Worm (Caenorhabditis elegans) whole organism, early embryonic: Measurements from ENCODE around the gene ZK353.9.

ENCODE experiments used
- B0310.2 ChIP-seq: sonication (generic microtip); optimal IDR thresholded peaks from 2 replicates; lab custom pipeline; 2016; ENCODE audit warnings: mild to moderate bottlenecking, missing genetic modification characterization, missing compliant biosample characterization
- F13C5.2 ChIP-seq: sonication (generic microtip); optimal IDR thresholded peaks from 2 replicates; lab custom pipeline; 2017; ENCODE audit warnings: mild to moderate bottlenecking, missing genetic modification characterization, inconsistent platforms, missing compliant biosample characterization
- aly-1 ChIP-seq: sonication (generic microtip); optimal IDR thresholded peaks from 2 replicates; lab custom pipeline; 2016; ENCODE audit warnings: missing genetic modification characterization, missing compliant biosample characterization
- ama-1 ChIP-seq: fragments of 150-350 bp; optimal IDR thresholded peaks from 2 replicates; lab custom pipeline; 2014
- ceh-13 ChIP-seq: fragments of 200-800 bp; sonication (Bioruptor generic); optimal IDR thresholded peaks from 2 replicates; lab custom pipeline; 2018; ENCODE audit warnings: mild to moderate bottlenecking, missing genetic modification characterization, missing compliant biosample characterization
- ceh-36 ChIP-seq: sonication (generic microtip); optimal IDR thresholded peaks from 2 replicates; lab custom pipeline; 2016; ENCODE audit warnings: missing genetic modification characterization, inconsistent platforms, missing compliant biosample characterization
- ets-7 ChIP-seq: sonication (generic microtip); optimal IDR thresholded peaks from 2 replicates; lab custom pipeline; 2016; ENCODE audit warnings: missing genotype, missing genetic modification characterization, missing compliant biosample characterization
- flt-1 ChIP-seq: fragments of 200-800 bp; sonication (Bioruptor generic); IDR thresholded peaks from 2 replicates; pipeline ENCODE4 v1.3.6; 2022; ENCODE audit warnings: missing genetic modification characterization, missing compliant biosample characterization
- hmbx-1 ChIP-seq: sonication (generic microtip); optimal IDR thresholded peaks from 2 replicates; lab custom pipeline; 2016; ENCODE audit warnings: mild to moderate bottlenecking, missing genetic modification characterization, missing compliant biosample characterization
- hmg-4 ChIP-seq: fragments of 200-800 bp; sonication (Bioruptor generic); optimal IDR thresholded peaks from 2 replicates; lab custom pipeline; 2018; ENCODE audit warnings: mild to moderate bottlenecking, missing genetic modification characterization, missing compliant biosample characterization
- hnd-1 ChIP-seq: sonication (generic microtip); optimal IDR thresholded peaks from 2 replicates; lab custom pipeline; 2016; ENCODE audit warnings: missing genetic modification characterization, missing compliant biosample characterization
- pes-1 ChIP-seq: fragments of 200-800 bp; sonication (Bioruptor generic); IDR thresholded peaks from 2 replicates; pipeline ENCODE4 v1.3.6; 2022; ENCODE audit warnings: missing genetic modification reagents, missing genetic modification characterization, missing compliant biosample characterization
- scrt-1 ChIP-seq: fragments of 200-800 bp; sonication (Bioruptor generic); IDR thresholded peaks from 2 replicates; pipeline ENCODE4 v1.3.6; 2022; ENCODE audit warnings: missing genetic modification characterization, missing compliant biosample characterization
- sea-1 ChIP-seq: fragments of 200-800 bp; sonication (Bioruptor generic); conservative IDR thresholded peaks from 2 replicates; pipeline ENCODE4 v1.3.6; 2022; ENCODE audit warnings: missing genetic modification characterization, missing compliant biosample characterization
- tbx-11 ChIP-seq: fragments of 200-800 bp; sonication (Bioruptor generic); IDR thresholded peaks from 2 replicates; pipeline ENCODE4 v1.3.6; 2022; ENCODE audit warnings: missing genetic modification characterization, missing compliant biosample characterization
- tbx-37 ChIP-seq: fragments of 200-800 bp; sonication (Bioruptor generic); conservative IDR thresholded peaks from 2 replicates; pipeline ENCODE4 v1.3.6; 2022; ENCODE audit warnings: missing genetic modification reagents, missing genetic modification characterization, missing compliant biosample characterization
- tra-4 ChIP-seq: sonication (generic microtip); optimal IDR thresholded peaks from 2 replicates; lab custom pipeline; 2017; ENCODE audit warnings: missing genetic modification characterization, missing compliant biosample characterization

The ZK353.9 gene

ce11 chrIII:8450494-8450893 is 41.2 kb downstream of the ZK353.9 start:
- TF ChIP-seq tbx-11 (GFP tag; lab: Robert Waterston, UW) (no peak), ceh-13 (no peak), aly-1 (tag; lab: Kevin White, UChicago) (no peak), scrt-1 (GFP tag; lab: Robert Waterston, UW) (no peak), B0310.2 (tag; lab: Kevin White, UChicago) (no peak), hnd-1 (tag; lab: Kevin White, UChicago) (no peak)

- TF ChIP-seq flt-1 (GFP tag; lab: Robert Waterston, UW) (no peak), sea-1 (no peak), tra-4 (no peak), ceh-36 (tag; lab: Kevin White, UChicago) (no peak), tbx-37 (GFP tag; lab: Robert Waterston, UW) (no peak), hmg-4 (no peak), ama-1 (lab: Kevin White, UChicago) (no peak), aly-1 (tag; lab: Kevin White, UChicago) (no peak), B0310.2 (tag; lab: Kevin White, UChicago) (no peak), ceh-13 (no peak), hmbx-1 (no peak), ets-7 (tag; lab: Kevin White, UChicago) (no peak), scrt-1 (GFP tag; lab: Robert Waterston, UW) (no peak), F13C5.2 (tag; lab: Kevin White, UChicago) (no peak), pes-1 (GFP tag; lab: Robert Waterston, UW) (no peak), hnd-1 (tag; lab: Kevin White, UChicago) (no peak)
These were observed 41.9 kb downstream of the ZK353.9 start for ce11 chrIII:8451181-8451580.

- TF ChIP-seq tbx-11 (GFP tag; lab: Robert Waterston, UW) (no peak), pes-1 (GFP tag; lab: Robert Waterston, UW) (no peak), hmbx-1 (no peak), ets-7 (tag; lab: Kevin White, UChicago) (no peak), F13C5.2 (tag; lab: Kevin White, UChicago) (no peak), aly-1 (tag; lab: Kevin White, UChicago) (no peak), ceh-13 (no peak), hmg-4 (no peak), ama-1 (lab: Kevin White, UChicago) (no peak), B0310.2 (tag; lab: Kevin White, UChicago) (no peak), flt-1 (GFP tag; lab: Robert Waterston, UW) (no peak), ceh-36 (tag; lab: Kevin White, UChicago) (no peak), hnd-1 (tag; lab: Kevin White, UChicago) (no peak)
These were observed 48.3 kb downstream of the ZK353.9 start for ce11 chrIII:8457605-8458004.

ce11 chrIII:8461410-8461809 is 52.1 kb downstream of the ZK353.9 start:
- TF ChIP-seq tbx-11 (GFP tag; lab: Robert Waterston, UW) (no peak), aly-1 (tag; lab: Kevin White, UChicago) (no peak), ceh-36 (tag; lab: Kevin White, UChicago) (no peak), ceh-13 (no peak), hnd-1 (tag; lab: Kevin White, UChicago) (no peak), sea-1 (no peak), pes-1 (GFP tag; lab: Robert Waterston, UW) (no peak), flt-1 (GFP tag; lab: Robert Waterston, UW) (no peak), B0310.2 (tag; lab: Kevin White, UChicago) (no peak), ama-1 (lab: Kevin White, UChicago) (no peak), tra-4 (no peak), ets-7 (tag; lab: Kevin White, UChicago) (no peak), hmbx-1 (no peak), scrt-1 (GFP tag; lab: Robert Waterston, UW) (no peak)
